Fruit fly (Drosophila melanogaster) whole organism, embryonic: ENCODE measurements around the gene Cortactin.
A peak's percentile ranks its signal among the peaks of the same experiment; 100 is the strongest.

Source experiments
- Abd-B ChIP-seq: fragments of 200-800 bp; sonication (Bioruptor generic); optimal IDR thresholded peaks from 2 replicates; lab custom pipeline; 2018; ENCODE audit warnings: missing biosample characterization, mild to moderate bottlenecking, missing genetic modification characterization, moderate library complexity
- B-H2 ChIP-seq: fragments of 200-800 bp; sonication (Bioruptor generic); optimal IDR thresholded peaks from 2 replicates; lab custom pipeline; 2018; ENCODE audit warnings: missing biosample characterization, mild to moderate bottlenecking, missing genetic modification characterization
- Bgb ChIP-seq: fragments of 200-800 bp; sonication (Bioruptor generic); IDR thresholded peaks from 2 replicates; pipeline ENCODE4 v1.3.6; 2022; ENCODE audit warnings: missing biosample characterization, missing genetic modification characterization; ENCODE audit not compliant: partially characterized antibody
- CG10147 ChIP-seq: fragments of 200-800 bp; sonication (Bioruptor generic); optimal IDR thresholded peaks from 2 replicates; lab custom pipeline; 2019; ENCODE audit warnings: missing biosample characterization, mild to moderate bottlenecking, missing genetic modification characterization, moderate library complexity
- CG12659 ChIP-seq: fragments of 200-800 bp; sonication (Bioruptor generic); optimal IDR thresholded peaks from 3 replicates; lab custom pipeline; 2017; ENCODE audit warnings: mild to moderate bottlenecking, missing biosample characterization, missing genetic modification reagents, missing genetic modification characterization
- CG13287 ChIP-seq: fragments of 200-800 bp; sonication (Bioruptor generic); IDR thresholded peaks from 2 replicates; pipeline ENCODE4 v1.3.6; 2022; ENCODE audit warnings: missing biosample characterization, missing genetic modification characterization; ENCODE audit not compliant: partially characterized antibody
- CG13624 ChIP-seq: fragments of 200-800 bp; sonication (Bioruptor generic); optimal IDR thresholded peaks from 2 replicates; lab custom pipeline; 2016; ENCODE audit warnings: missing biosample characterization, missing genetic modification characterization
- CG13894 ChIP-seq: fragments of 200-800 bp; sonication (Bioruptor generic); optimal IDR thresholded peaks from 3 replicates; lab custom pipeline; 2018; ENCODE audit warnings: missing biosample characterization, mild to moderate bottlenecking, missing genetic modification characterization, moderate library complexity
- CG14014 ChIP-seq: fragments of 200-800 bp; sonication (Bioruptor generic); IDR thresholded peaks from 2 replicates; pipeline ENCODE4 v1.3.6; 2022; ENCODE audit warnings: missing biosample characterization, missing genetic modification characterization
- CG14710 ChIP-seq: fragments of 200-800 bp; sonication (Bioruptor generic); optimal IDR thresholded peaks from 3 replicates; lab custom pipeline; 2019; ENCODE audit warnings: missing biosample characterization, mild to moderate bottlenecking, missing genetic modification characterization, moderate library complexity
- CG15514 ChIP-seq: fragments of 200-800 bp; sonication (Bioruptor generic); optimal IDR thresholded peaks from 3 replicates; lab custom pipeline; 2017; ENCODE audit warnings: missing biosample characterization, missing genetic modification characterization, mild to moderate bottlenecking, moderate library complexity, missing genetic modification reagents
- CG17361 ChIP-seq: fragments of 200-800 bp; sonication (Bioruptor generic); IDR thresholded peaks from 3 replicates; pipeline ENCODE4 v1.3.6; 2022; ENCODE audit warnings: missing biosample characterization, missing genetic modification characterization
- CG2116 ChIP-seq: fragments of 200-800 bp; sonication (Bioruptor generic); optimal IDR thresholded peaks from 3 replicates; lab custom pipeline; 2018; ENCODE audit warnings: missing biosample characterization, mild to moderate bottlenecking, missing genetic modification characterization
- CG2678 ChIP-seq: fragments of 200-800 bp; sonication (Bioruptor generic); optimal IDR thresholded peaks from 3 replicates; lab custom pipeline; 2019; ENCODE audit warnings: missing biosample characterization, mild to moderate bottlenecking, missing genetic modification characterization, moderate library complexity
- CG2712 ChIP-seq: fragments of 200-800 bp; optimal IDR thresholded peaks from 3 replicates; lab custom pipeline; 2019; ENCODE audit warnings: missing biosample characterization, mild to moderate bottlenecking, missing genetic modification characterization, moderate library complexity
- CG31365 ChIP-seq: fragments of 200-800 bp; sonication (Bioruptor generic); optimal IDR thresholded peaks from 2 replicates; lab custom pipeline; 2018; ENCODE audit warnings: missing biosample characterization, mild to moderate bottlenecking, missing genetic modification characterization
- CG42726 ChIP-seq: fragments of 200-800 bp; sonication (Bioruptor generic); IDR thresholded peaks from 2 replicates; pipeline ENCODE4 v1.3.6; 2022; ENCODE audit warnings: missing biosample characterization, missing genetic modification characterization; ENCODE audit not compliant: partially characterized antibody
- CG6272 ChIP-seq: fragments of 200-800 bp; sonication (Bioruptor generic); IDR thresholded peaks from 2 replicates; pipeline ENCODE4 v1.3.6; 2022; ENCODE audit warnings: missing biosample characterization, missing genetic modification characterization
- CG7928 ChIP-seq: fragments of 200-800 bp; sonication (Bioruptor generic); optimal IDR thresholded peaks from 2 replicates; lab custom pipeline; 2017; ENCODE audit warnings: missing biosample characterization, mild to moderate bottlenecking, missing genetic modification characterization
- CTCF ChIP-seq: fragments of 200-800 bp; sonication (Bioruptor generic); optimal IDR thresholded peaks from 2 replicates; lab custom pipeline; 2017; ENCODE audit warnings: missing biosample characterization, mild to moderate bottlenecking, missing genetic modification characterization, moderate library complexity
- Dek ChIP-seq: fragments of 200-800 bp; sonication (Bioruptor generic); optimal IDR thresholded peaks from 3 replicates; lab custom pipeline; 2019; ENCODE audit warnings: missing biosample characterization, mild to moderate bottlenecking, missing genetic modification characterization, moderate library complexity
- Dp ChIP-seq: fragments of 200-800 bp; sonication (Bioruptor generic); optimal IDR thresholded peaks from 2 replicates; lab custom pipeline; 2018; ENCODE audit warnings: missing biosample characterization, mild to moderate bottlenecking, missing genetic modification characterization, moderate library complexity
- GATAe ChIP-seq: fragments of 200-800 bp; sonication (Bioruptor generic); conservative IDR thresholded peaks from 2 replicates; pipeline ENCODE4 v1.3.6; 2022; ENCODE audit warnings: missing biosample characterization, missing genetic modification characterization
- HLH3B ChIP-seq: fragments of 200-800 bp; sonication (Bioruptor generic); IDR thresholded peaks from 2 replicates; pipeline ENCODE4 v1.3.6; 2022; ENCODE audit warnings: missing biosample characterization, missing genetic modification characterization
- HmgZ ChIP-seq: fragments of 200-800 bp; sonication (Bioruptor generic); optimal IDR thresholded peaks from 2 replicates; lab custom pipeline; 2018; ENCODE audit warnings: missing biosample characterization, mild to moderate bottlenecking, missing genetic modification characterization
- MBD-R2 ChIP-seq: fragments of 200-800 bp; sonication (Bioruptor generic); IDR thresholded peaks from 2 replicates; pipeline ENCODE4 v1.3.6; 2022; ENCODE audit warnings: missing biosample characterization, missing genetic modification characterization
- Mad ChIP-seq: fragments of 200-800 bp; sonication (Bioruptor generic); optimal IDR thresholded peaks from 2 replicates; lab custom pipeline; 2016; ENCODE audit warnings: missing biosample characterization, missing genetic modification characterization
- Max ChIP-seq: fragments of 200-800 bp; sonication (Bioruptor generic); optimal IDR thresholded peaks from 2 replicates; lab custom pipeline; 2016; ENCODE audit warnings: missing biosample characterization, mild to moderate bottlenecking, missing genetic modification characterization
- NC2β ChIP-seq: fragments of 200-800 bp; sonication (Bioruptor generic); optimal IDR thresholded peaks from 2 replicates; lab custom pipeline; 2016; ENCODE audit warnings: missing biosample characterization, missing genetic modification characterization
- Ptx1 ChIP-seq: fragments of 200-800 bp; sonication (Bioruptor generic); IDR thresholded peaks from 2 replicates; pipeline ENCODE4 v1.3.6; 2022; ENCODE audit warnings: missing biosample characterization, missing genetic modification characterization
- abd-A ChIP-seq: fragments of 200-800 bp; sonication (Bioruptor generic); optimal IDR thresholded peaks from 3 replicates; lab custom pipeline; 2019; ENCODE audit warnings: missing biosample characterization, mild to moderate bottlenecking, missing genetic modification characterization, moderate library complexity
- cad ChIP-seq: fragments of >200 bp; optimal IDR thresholded peaks from 2 replicates; lab custom pipeline; 2017; ENCODE audit warnings: missing biosample characterization, missing genetic modification characterization
- dan ChIP-seq: fragments of 200-800 bp; sonication (Bioruptor generic); IDR thresholded peaks from 2 replicates; pipeline ENCODE4 v1.3.6; 2022; ENCODE audit warnings: missing biosample characterization, missing genetic modification characterization
- dm ChIP-seq: fragments of 200-800 bp; sonication (Bioruptor generic); optimal IDR thresholded peaks from 3 replicates; lab custom pipeline; 2016; ENCODE audit warnings: missing biosample characterization, missing genetic modification characterization
- ewg ChIP-seq: fragments of 200-800 bp; sonication (Bioruptor generic); optimal IDR thresholded peaks from 3 replicates; lab custom pipeline; 2017; ENCODE audit warnings: mild to moderate bottlenecking, missing biosample characterization, missing genetic modification reagents, missing genetic modification characterization
- exex ChIP-seq: fragments of 200-800 bp; sonication (Bioruptor generic); optimal IDR thresholded peaks from 4 replicates; lab custom pipeline; 2018; ENCODE audit warnings: missing biosample characterization, mild to moderate bottlenecking, missing genetic modification characterization, moderate library complexity
- gcm ChIP-seq: fragments of 200-800 bp; sonication (Bioruptor generic); optimal IDR thresholded peaks from 2 replicates; lab custom pipeline; 2019; ENCODE audit warnings: missing biosample characterization, mild to moderate bottlenecking, missing genetic modification characterization, moderate library complexity
- grn ChIP-seq: fragments of 200-800 bp; sonication (Bioruptor generic); optimal IDR thresholded peaks from 3 replicates; lab custom pipeline; 2017; ENCODE audit warnings: missing biosample characterization, missing genetic modification characterization
- kni ChIP-seq: fragments of 200-800 bp; sonication (Bioruptor generic); optimal IDR thresholded peaks from 3 replicates; lab custom pipeline; 2017; ENCODE audit warnings: mild to moderate bottlenecking, missing biosample characterization, missing genetic modification reagents, missing genetic modification characterization
- otp ChIP-seq: fragments of 200-800 bp; sonication (Bioruptor generic); IDR thresholded peaks from 3 replicates; pipeline ENCODE4, ENCODE4 v1.3.6; 2022; ENCODE audit warnings: missing biosample characterization, missing genetic modification characterization
- phol ChIP-seq: fragments of 200-800 bp; sonication (Bioruptor generic); optimal IDR thresholded peaks from 3 replicates; lab custom pipeline; 2018; ENCODE audit warnings: missing biosample characterization, mild to moderate bottlenecking, missing genetic modification characterization, moderate library complexity
- pita ChIP-seq: fragments of 200-800 bp; sonication (Bioruptor generic); optimal IDR thresholded peaks from 2 replicates; lab custom pipeline; 2017; ENCODE audit warnings: missing biosample characterization, mild to moderate bottlenecking, missing genetic modification characterization
- repo ChIP-seq: fragments of 200-800 bp; sonication (Bioruptor generic); optimal IDR thresholded peaks from 2 replicates; lab custom pipeline; 2016; ENCODE audit warnings: missing biosample characterization, missing genetic modification characterization
- row ChIP-seq: fragments of 200-800 bp; sonication (Bioruptor generic); IDR thresholded peaks from 3 replicates; pipeline ENCODE4 v1.3.6; 2022; ENCODE audit warnings: missing biosample characterization, missing genetic modification characterization
- sens ChIP-seq: fragments of 200-800 bp; sonication (Bioruptor generic); peaks from one replicate; lab custom pipeline; 2016; ENCODE audit warnings: missing biosample characterization, missing genetic modification characterization
- sob ChIP-seq: fragments of 200-800 bp; sonication (Bioruptor generic); IDR thresholded peaks from 2 replicates; pipeline ENCODE4 v1.3.6; 2022; ENCODE audit warnings: missing biosample characterization, missing genetic modification characterization
- sug ChIP-seq: fragments of 200-800 bp; optimal IDR thresholded peaks from 2 replicates; lab custom pipeline; 2019; ENCODE audit warnings: missing biosample characterization, mild to moderate bottlenecking, missing genetic modification characterization, moderate library complexity
- trem ChIP-seq: fragments of 200-800 bp; optimal IDR thresholded peaks from 3 replicates; lab custom pipeline; 2019; ENCODE audit warnings: missing biosample characterization, mild to moderate bottlenecking, missing genetic modification characterization, moderate library complexity
- twi ChIP-seq: fragments of 200-800 bp; optimal IDR thresholded peaks from 2 replicates; lab custom pipeline; 2019; ENCODE audit warnings: missing biosample characterization, mild to moderate bottlenecking, missing genetic modification characterization, moderate library complexity
- vfl ChIP-seq: fragments of 200-800 bp; sonication (Bioruptor generic); optimal IDR thresholded peaks from 2 replicates; lab custom pipeline; 2016; ENCODE audit warnings: missing biosample characterization, missing genetic modification characterization
- vvl ChIP-seq: fragments of 200-800 bp; sonication (Bioruptor generic); IDR thresholded peaks from 2 replicates; pipeline ENCODE4 v1.3.6; 2022; ENCODE audit warnings: missing biosample characterization, missing genetic modification characterization

The Cortactin gene

dm6 chr3R:21073141-21073540, 8.9 kb upstream of the Cortactin start, which contains the start of gene r-l (continued):
- TF ChIP-seq Dp (GFP tag; lab: Kevin White, UChicago) (peak; percentile 100), sens (GFP tag; lab: Kevin White, UChicago) (peak; percentile 65), MBD-R2 (peak; percentile 84), HLH3B (no peak), dm (GFP tag; lab: Kevin White, UChicago) (peak; percentile 92), CG6272 (GFP tag; lab: Robert Waterston, UW) (no peak), sug (tag; lab: Kevin White, UChicago) (peak; percentile 38), HmgZ (tag; lab: Kevin White, UChicago) (peak; percentile 86), trem (tag; lab: Kevin White, UChicago) (peak; percentile 48), CG2116 (GFP tag; lab: Kevin White, UChicago) (peak; percentile 73), vvl (GFP tag; lab: Robert Waterston, UW) (no peak), CG7928 (GFP tag; lab: Kevin White, UChicago) (peak; percentile 21), CG10147 (peak; percentile 32), kni (no peak), exex (tag; lab: Kevin White, UChicago) (peak; percentile 81), CG42726 (GFP tag; lab: Robert Waterston, UW) (peak; percentile 61), Max (GFP tag; lab: Kevin White, UChicago) (peak; percentile 62), row (GFP tag; lab: Robert Waterston, UW) (peak; percentile 31; the same call in 1 of the 3 replicates), GATAe (GFP tag; lab: Robert Waterston, UW) (no peak), B-H2 (GFP tag; lab: Kevin White, UChicago) (peak; percentile 17), CG14710 (tag; lab: Kevin White, UChicago) (peak; percentile 71), twi (tag; lab: Kevin White, UChicago) (peak; percentile 34), ewg (peak; percentile 6), vfl (no peak), CTCF (GFP tag; lab: Kevin White, UChicago) (peak; percentile 58), CG2712 (tag; lab: Kevin White, UChicago) (peak; percentile 39), dan (no peak), CG17361 (GFP tag; lab: Robert Waterston, UW) (no peak), CG13894 (tag; lab: Kevin White, UChicago) (peak; percentile 65), NC2β (GFP tag; lab: Kevin White, UChicago) (peak; percentile 18), Abd-B (GFP tag; lab: Kevin White, UChicago) (peak; percentile 39), CG15514 (GFP tag; lab: Kevin White, UChicago) (peak; percentile 89), grn (GFP tag; lab: Kevin White, UChicago) (peak; percentile 43), CG12659 (peak; percentile 56), sob (GFP tag; lab: Robert Waterston, UW) (0 out of 2 replicates have a peak, but pooled peaks have one; percentile 19), repo (GFP tag; lab: Kevin White, UChicago) (no peak), Bgb (peak; percentile 40; the same call in 1 of the 2 replicates), abd-A (tag; lab: Kevin White, UChicago) (no peak), otp (peak; percentile 26; the same call in 1 of the 3 replicates), gcm (GFP tag; lab: Kevin White, UChicago) (peak; percentile 2), CG14014 (no peak), pita (peak; percentile 70), Ptx1 (GFP tag; lab: Robert Waterston, UW) (no peak), CG13287 (peak; percentile 64; the same call in 1 of the 2 replicates), Dek (tag; lab: Kevin White, UChicago) (peak; percentile 49), CG13624 (GFP tag; lab: Kevin White, UChicago) (peak; percentile 69), Mad (GFP tag; lab: Kevin White, UChicago) (no peak), phol (tag; lab: Kevin White, UChicago) (peak; percentile 60), cad (GFP tag; lab: Kevin White, UChicago) (no peak), CG31365 (tag; lab: Kevin White, UChicago) (no peak), CG2678 (no peak)
